Fruit fly (Drosophila melanogaster): ENCODE results near the gene CG14022.

- TF ChIP-seq CG8478 (optimal IDR thresholded peaks at IDR 0.05) (no peak), CTCF (optimal IDR thresholded peaks at IDR 0.05) (no peak)
Observed at dm6 chr2L:5362351-5362750, 33.7 kb upstream of the CG14022 start.
